Fruit fly (Drosophila melanogaster): ENCODE results near the gene BG642163.
A peak's percentile ranks its signal among the peaks of the same experiment; 100 is the strongest.

Gene BG642163

DNA sequence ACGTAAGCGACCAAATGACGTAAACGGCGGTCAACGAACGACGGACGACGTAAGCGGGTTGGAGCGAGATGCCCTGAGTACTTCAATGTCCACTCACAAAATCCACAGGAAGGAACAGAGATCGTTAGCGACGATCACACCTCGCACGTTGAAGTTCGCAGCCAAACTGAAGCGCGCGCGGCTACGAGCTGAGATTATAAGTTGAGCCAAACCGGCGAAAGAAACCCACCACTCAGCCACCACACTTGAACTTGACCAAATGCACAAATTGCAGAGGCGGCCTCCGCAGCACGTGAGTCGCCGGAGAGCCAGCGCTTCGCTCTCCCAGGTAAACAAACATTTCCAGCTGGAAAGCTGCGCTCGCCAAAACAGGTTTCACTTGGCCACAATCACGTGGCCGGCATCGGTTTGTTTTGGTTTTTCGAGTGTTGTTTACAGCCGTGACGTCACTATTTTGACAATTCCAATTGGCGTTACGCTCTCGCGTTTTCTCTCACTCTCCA is 26.9 kb upstream of the BG642163 start, which contains the start of gene dpy (continued):
- TF ChIP-seq CG31627 (GFP tag; optimal IDR thresholded peaks at IDR 0.05) (no peak), Gug (GFP tag; IDR thresholded peaks at IDR 0.05) (no peak), cyc (GFP tag; optimal IDR thresholded peaks at IDR 0.05) (no peak), achi (GFP tag; optimal IDR thresholded peaks at IDR 0.05) (peak; percentile 33), Blimp-1 (GFP tag; optimal IDR thresholded peaks at IDR 0.05) (peak; percentile 31), spab (GFP tag; optimal IDR thresholded peaks at IDR 0.05) (no peak), Eip75B (GFP tag; optimal IDR thresholded peaks at IDR 0.05) (peak; percentile 28)

dm6 chr2L:4619172-4619571 is 21.9 kb upstream of the BG642163 start:
- TF ChIP-seq CG8632 (GFP tag; optimal IDR thresholded peaks at IDR 0.05) (no peak), Smox (GFP tag; optimal IDR thresholded peaks at IDR 0.05) (no peak), CG6792 (GFP tag; optimal IDR thresholded peaks at IDR 0.05) (no peak), CG11762 (GFP tag; optimal IDR thresholded peaks at IDR 0.05; ENCODE audit: insufficient read depth) (no peak), CG10669 (GFP tag; optimal IDR thresholded peaks at IDR 0.05) (no peak), CG31627 (GFP tag; optimal IDR thresholded peaks at IDR 0.05) (no peak), CG10631 (GFP tag; optimal IDR thresholded peaks at IDR 0.05) (peak; percentile 37), Ets21C (GFP tag; optimal IDR thresholded peaks at IDR 0.05) (no peak), CG11902 (GFP tag; optimal IDR thresholded peaks at IDR 0.05) (no peak), Lpt (GFP tag; optimal IDR thresholded peaks at IDR 0.05) (peak; percentile 23), CG8319 (GFP tag; optimal IDR thresholded peaks at IDR 0.05) (no peak), CG9139 (GFP tag; optimal IDR thresholded peaks at IDR 0.05) (no peak), Hr4 (GFP tag; optimal IDR thresholded peaks at IDR 0.05) (peak; percentile 56), dac (GFP tag; optimal IDR thresholded peaks at IDR 0.05) (peak; percentile 10), CG4318 (GFP tag; optimal IDR thresholded peaks at IDR 0.05) (peak; percentile 39), Eip93F (GFP tag; optimal IDR thresholded peaks at IDR 0.05) (no peak), svp (GFP tag) (peak; percentile 49), Sox15 (GFP tag; optimal IDR thresholded peaks at IDR 0.05) (no peak), Met (GFP tag; optimal IDR thresholded peaks at IDR 0.05) (peak; percentile 7), CG1621 (tag; optimal IDR thresholded peaks at IDR 0.05) (no peak), Sox14 (GFP tag; optimal IDR thresholded peaks at IDR 0.05) (peak; percentile 39), Eip78C (GFP tag) (peak; percentile 77), CG6276 (GFP tag; optimal IDR thresholded peaks at IDR 0.05) (peak; percentile 54), CG32006 (GFP tag; optimal IDR thresholded peaks at IDR 0.05) (peak; percentile 76), salr (GFP tag; optimal IDR thresholded peaks at IDR 0.05) (peak in 1 of 2 experiments; percentile 66), CG3032 (tag; optimal IDR thresholded peaks at IDR 0.05) (no peak), topi (GFP tag; optimal IDR thresholded peaks at IDR 0.05) (no peak), ss (GFP tag; optimal IDR thresholded peaks at IDR 0.05) (no peak), Gug (GFP tag; IDR thresholded peaks at IDR 0.05) (peak; percentile 67), dsx (GFP tag; optimal IDR thresholded peaks at IDR 0.05; ENCODE audit: poor library complexity, severe bottlenecking) (no peak), fkh (GFP tag; optimal IDR thresholded peaks at IDR 0.05) (no peak), Sox102F (GFP tag; optimal IDR thresholded peaks at IDR 0.05) (no peak), cyc (GFP tag; optimal IDR thresholded peaks at IDR 0.05) (no peak), Ets96B (tag; optimal IDR thresholded peaks at IDR 0.05) (peak; percentile 16), CG34406 (GFP tag; optimal IDR thresholded peaks at IDR 0.05) (no peak), fd85E (GFP tag; optimal IDR thresholded peaks at IDR 0.05) (no peak), pdm3 (GFP tag; optimal IDR thresholded peaks at IDR 0.05) (peak; percentile 11), CG6854 (GFP tag; optimal IDR thresholded peaks at IDR 0.05) (no peak), Eip75B (GFP tag; optimal IDR thresholded peaks at IDR 0.05) (peak; percentile 25), vri (GFP tag; optimal IDR thresholded peaks at IDR 0.05) (no peak), CG6163 (GFP tag; IDR thresholded peaks at IDR 0.05) (peak; percentile 68), OdsH (GFP tag; optimal IDR thresholded peaks at IDR 0.05) (peak; percentile 42), CG3919 (GFP tag; optimal IDR thresholded peaks at IDR 0.05) (peak; percentile 26), CG8119 (GFP tag; IDR thresholded peaks at IDR 0.05) (peak; percentile 78), eg (GFP tag; IDR thresholded peaks at IDR 0.05) (peak; percentile 82), CG11294 (GFP tag; IDR thresholded peaks at IDR 0.05) (peak; percentile 44; the same call in 1 of the 2 replicates), esn (GFP tag; optimal IDR thresholded peaks at IDR 0.05) (no peak)
